Fruit fly (Drosophila melanogaster): ENCODE results near the gene CG8036.

CG8036 gene

dm6 chr3R:8711890-8712449 is 44.3 kb downstream of the CG8036 start (continued):
- TF ChIP-seq CG14441 (GFP tag; IDR thresholded peaks at IDR 0.05) (no peak), insv (GFP tag; optimal IDR thresholded peaks at IDR 0.05) (no peak), Xrp1 (GFP tag; IDR thresholded peaks at IDR 0.05) (no peak), Oaz (GFP tag; IDR thresholded peaks at IDR 0.05) (no peak), repo (GFP tag; optimal IDR thresholded peaks at IDR 0.05) (no peak), pita (GFP tag; optimal IDR thresholded peaks at IDR 0.05) (no peak), Fer3 (tag; optimal IDR thresholded peaks at IDR 0.05) (no peak), CG1233 (GFP tag; optimal IDR thresholded peaks at IDR 0.05) (no peak), pfk (GFP tag; optimal IDR thresholded peaks at IDR 0.05) (no peak), CG33557 (GFP tag; optimal IDR thresholded peaks at IDR 0.05) (no peak), tap (tag; optimal IDR thresholded peaks at IDR 0.05) (peak; percentile 3), Ptx1 (GFP tag; IDR thresholded peaks at IDR 0.05) (peak; percentile 32; the same call in 1 of the 2 replicates), lov (optimal IDR thresholded peaks at IDR 0.05) (no peak), lov (GFP tag; IDR thresholded peaks at IDR 0.05) (no peak), pb (GFP tag; optimal IDR thresholded peaks at IDR 0.05) (no peak), Antp (GFP tag; optimal IDR thresholded peaks at IDR 0.05) (no peak), row (GFP tag; IDR thresholded peaks at IDR 0.05) (peak; percentile 37; the same call in 1 of the 3 replicates), Blimp-1 (GFP tag; optimal IDR thresholded peaks at IDR 0.05) (peak; percentile 20), Hr78 (GFP tag; optimal IDR thresholded peaks at IDR 0.05) (peak in 1 of 2 experiments; percentile 86), Doc2 (GFP tag; IDR thresholded peaks at IDR 0.05) (no peak), tgo (GFP tag; IDR thresholded peaks at IDR 0.05) (no peak), Lim3 (GFP tag; IDR thresholded peaks at IDR 0.05) (no peak), CG9609 (GFP tag; optimal IDR thresholded peaks at IDR 0.05) (no peak), Hmr (GFP tag; optimal IDR thresholded peaks at IDR 0.05) (no peak), CG4820 (GFP tag; optimal IDR thresholded peaks at IDR 0.05) (no peak), shn (GFP tag; optimal IDR thresholded peaks at IDR 0.05) (no peak), D (optimal IDR thresholded peaks at IDR 0.05) (no peak), D (GFP tag; optimal IDR thresholded peaks at IDR 0.05) (no peak), CG3726 (GFP tag; IDR thresholded peaks at IDR 0.05) (no peak), CG8359 (GFP tag; optimal IDR thresholded peaks at IDR 0.05; ENCODE audit: borderline replicate concordance) (no peak), da (GFP tag; optimal IDR thresholded peaks at IDR 0.05) (no peak), Deaf1 (tag; optimal IDR thresholded peaks at IDR 0.05) (peak; percentile 69), CG8281 (tag; optimal IDR thresholded peaks at IDR 0.05) (no peak), Aef1 (GFP tag; IDR thresholded peaks at IDR 0.05) (no peak), HLH4C (GFP tag; IDR thresholded peaks at IDR 0.05; ENCODE audit: partially characterized antibody) (no peak), CG12299 (tag; optimal IDR thresholded peaks at IDR 0.05) (no peak), CG17385 (GFP tag; optimal IDR thresholded peaks at IDR 0.05) (peak; percentile 19), Elba2 (GFP tag; optimal IDR thresholded peaks at IDR 0.05) (no peak), Poxn (GFP tag; IDR thresholded peaks at IDR 0.05) (no peak), CG17359 (tag; optimal IDR thresholded peaks at IDR 0.05) (peak; percentile 36), HLH3B (GFP tag; IDR thresholded peaks at IDR 0.05) (no peak), Optix (GFP tag; IDR thresholded peaks at IDR 0.05) (0 out of 3 replicates have a peak, but pooled peaks have one; percentile 26), al (GFP tag; IDR thresholded peaks at IDR 0.05) (no peak), CG2889 (GFP tag; IDR thresholded peaks at IDR 0.05) (0 out of 3 replicates have a peak, but pooled peaks have one; percentile 23), Ada2b (GFP tag; IDR thresholded peaks at IDR 0.05) (no peak), Dad (GFP tag; optimal IDR thresholded peaks at IDR 0.05) (no peak), CG6765 (GFP tag; optimal IDR thresholded peaks at IDR 0.05) (no peak), Adf1 (GFP tag; IDR thresholded peaks at IDR 0.05) (no peak), CG13775 (GFP tag; optimal IDR thresholded peaks at IDR 0.05) (no peak), CG10366 (GFP tag; IDR thresholded peaks at IDR 0.05) (no peak), Ets65A (GFP tag) (no peak), CG2712 (tag; optimal IDR thresholded peaks at IDR 0.05) (peak; percentile 8)

Data from whole organism, embryonic.